Fruit fly (Drosophila melanogaster) S2 (cell line): Measurements from ENCODE around the gene CG5768.

Source experiments
- CG8478 ChIP-seq: fragments of >200 bp; optimal IDR thresholded peaks from 2 replicates; lab custom pipeline; 2018
- CTCF ChIP-seq, 2 experiments: fragments of >200 bp; optimal IDR thresholded peaks; 2 replicates each; lab custom pipeline; 2018

dm6 chr3R:24392207-24392939 lies 2.2 kb upstream of the CG5768 start, which contains the start of gene CG13616:
- TF ChIP-seq CTCF (optimal IDR thresholded peaks at IDR 0.05; lab: Kevin White, UChicago) = no peak
- no peak for TF ChIP-seq CG8478 (lab: Kevin White, UChicago)
